Fruit fly (Drosophila melanogaster): Measurements from ENCODE around the gene Tsp3A.

Gene Tsp3A

DNA sequence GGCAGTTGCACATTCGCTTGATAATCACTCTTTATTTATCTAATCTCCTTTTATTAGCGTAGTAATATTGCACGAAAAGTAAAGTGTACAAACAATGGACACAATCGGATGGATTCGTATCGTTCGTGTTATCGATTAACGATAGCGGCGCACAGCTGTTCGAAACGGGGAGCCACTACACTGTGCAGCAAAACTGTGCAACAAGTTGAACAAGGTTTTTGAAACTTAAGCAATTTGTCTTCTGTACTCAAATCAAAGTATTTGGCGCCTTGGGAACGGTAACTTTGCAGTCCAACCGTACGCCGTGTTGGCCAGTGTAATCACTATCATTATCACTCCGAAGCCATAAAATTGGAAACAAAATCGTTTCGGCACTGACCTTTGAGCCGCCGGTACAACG is at the start of gene Tsp3A, which contains the start of gene Seipin (continued):
- TF ChIP-seq Doc3 (GFP tag; IDR thresholded peaks at IDR 0.05; ENCODE audit: partially characterized antibody) = peak; percentile 60
- peak; percentile 70; the same call in 2 of the 3 replicates for TF ChIP-seq z (GFP tag; IDR thresholded peaks at IDR 0.05)
- peak; percentile 31 for TF ChIP-seq CG31388 (GFP tag; optimal IDR thresholded peaks at IDR 0.05)
- peak; percentile 86 for TF ChIP-seq grn (GFP tag; optimal IDR thresholded peaks at IDR 0.05)
- peak; percentile 38 to 87 for TF ChIP-seq crp (GFP tag; optimal IDR thresholded peaks at IDR 0.05)
- peak; percentile 77 for TF ChIP-seq HLH3B (GFP tag; IDR thresholded peaks at IDR 0.05)
- TF ChIP-seq zen2 (GFP tag; IDR thresholded peaks at IDR 0.05; ENCODE audit: partially characterized antibody) = peak; percentile 16; the same call in 1 of the 3 replicates
- TF ChIP-seq Tbp (GFP tag; optimal IDR thresholded peaks at IDR 0.05) = no peak
- TF ChIP-seq emc (GFP tag; optimal IDR thresholded peaks at IDR 0.05) = peak; percentile 75
- TF ChIP-seq jing (GFP tag; optimal IDR thresholded peaks at IDR 0.05) = no peak
- peak; percentile 91 for TF ChIP-seq row (GFP tag; IDR thresholded peaks at IDR 0.05)
- TF ChIP-seq CG13424 (tag; optimal IDR thresholded peaks at IDR 0.05) = peak; percentile 81
- TF ChIP-seq Hand (GFP tag; optimal IDR thresholded peaks at IDR 0.05) = peak; percentile 80
- peak; percentile 87 for TF ChIP-seq Mrtf (GFP tag; IDR thresholded peaks at IDR 0.05)
- no peak for TF ChIP-seq crol (GFP tag; IDR thresholded peaks at IDR 0.05)
- peak; percentile 73 for TF ChIP-seq CG4854 (GFP tag; optimal IDR thresholded peaks at IDR 0.05)
- TF ChIP-seq bowl (GFP tag; IDR thresholded peaks at IDR 0.05) = peak; percentile 72; the same call in 1 of the 2 replicates
- no peak for TF ChIP-seq Asciz (GFP tag; optimal IDR thresholded peaks at IDR 0.05)
- TF ChIP-seq repo (GFP tag; optimal IDR thresholded peaks at IDR 0.05) = peak; percentile 63
- 0 out of 3 replicates have a peak, but pooled peaks have one; percentile 32 for TF ChIP-seq jigr1 (GFP tag; IDR thresholded peaks at IDR 0.05)
- peak; percentile 83 for TF ChIP-seq CG12219 (GFP tag; optimal IDR thresholded peaks at IDR 0.05)
- TF ChIP-seq Dll (GFP tag; IDR thresholded peaks at IDR 0.05; ENCODE audit: partially characterized antibody) = peak; percentile 60; the same call in 2 of the 4 replicates
- no peak for TF ChIP-seq sqz (GFP tag; optimal IDR thresholded peaks at IDR 0.05)
- no peak for TF ChIP-seq eve (GFP tag; optimal IDR thresholded peaks at IDR 0.05)
- no peak for TF ChIP-seq hth (optimal IDR thresholded peaks at IDR 0.05)
- peak; percentile 86 for TF ChIP-seq CG10366 (GFP tag; IDR thresholded peaks at IDR 0.05)
- TF ChIP-seq CG9932 (GFP tag; IDR thresholded peaks at IDR 0.05) = peak; percentile 81
- peak; percentile 76 for TF ChIP-seq CG10274 (GFP tag; optimal IDR thresholded peaks at IDR 0.05)
- TF ChIP-seq prd (optimal IDR thresholded peaks at IDR 0.05) = no peak
- TF ChIP-seq prd (GFP tag; IDR thresholded peaks at IDR 0.05) = peak; percentile 88
- TF ChIP-seq CG1603 (tag; optimal IDR thresholded peaks at IDR 0.05) = peak; percentile 90
- peak; percentile 28 for TF ChIP-seq stwl (tag; optimal IDR thresholded peaks at IDR 0.05)
- TF ChIP-seq CG16779 (GFP tag; IDR thresholded peaks at IDR 0.05) = peak; percentile 92
- TF ChIP-seq fd3F (GFP tag; optimal IDR thresholded peaks at IDR 0.05) = peak; percentile 77
- peak; percentile 89 for TF ChIP-seq CG13296 (GFP tag; optimal IDR thresholded peaks at IDR 0.05)
- TF ChIP-seq mld (GFP tag; IDR thresholded peaks at IDR 0.05; ENCODE audit: partially characterized antibody) = 0 out of 3 replicates have a peak, but pooled peaks have one; percentile 21
- TF ChIP-seq CG14667 (GFP tag; IDR thresholded peaks at IDR 0.05) = peak; percentile 76
- TF ChIP-seq zfh2 (GFP tag; optimal IDR thresholded peaks at IDR 0.05) = peak; percentile 85
- TF ChIP-seq nmo (GFP tag; optimal IDR thresholded peaks at IDR 0.05) = peak; percentile 80
- TF ChIP-seq CTCF (GFP tag; optimal IDR thresholded peaks at IDR 0.05) = peak; percentile 39
- no peak for TF ChIP-seq Trl (optimal IDR thresholded peaks at IDR 0.05)
- TF ChIP-seq Trl (GFP tag; optimal IDR thresholded peaks at IDR 0.05) = peak; percentile 62
- TF ChIP-seq CG14050 (GFP tag; IDR thresholded peaks at IDR 0.05) = peak; percentile 74
- peak; percentile 85 for TF ChIP-seq ttk (GFP tag; IDR thresholded peaks at IDR 0.05)
- TF ChIP-seq ATbp (GFP tag; optimal IDR thresholded peaks at IDR 0.05) = peak; percentile 57
- peak; percentile 87 for TF ChIP-seq CG6689 (GFP tag; IDR thresholded peaks at IDR 0.05)
- peak; percentile 90 for TF ChIP-seq Gug (GFP tag; IDR thresholded peaks at IDR 0.05)
- no peak for TF ChIP-seq vnd (GFP tag; IDR thresholded peaks at IDR 0.05; ENCODE audit: partially characterized antibody)
- TF ChIP-seq CG7987 (GFP tag; optimal IDR thresholded peaks at IDR 0.05) = peak; percentile 84
- peak; percentile 85 for TF ChIP-seq sug (tag; optimal IDR thresholded peaks at IDR 0.05)
- peak; percentile 88 for TF ChIP-seq CG12659 (GFP tag; optimal IDR thresholded peaks at IDR 0.05)
